Worm (Caenorhabditis elegans) whole organism, mixed stage, embryonic: ENCODE data around the gene ZK896.4.

Source experiments
- ceh-83 ChIP-seq: fragments of 200-800 bp; sonication (Bioruptor generic); optimal IDR thresholded peaks from 2 replicates; lab custom pipeline; 2018; ENCODE audit warnings: mild to moderate bottlenecking, missing genetic modification characterization, missing compliant biosample characterization
- cnd-1 ChIP-seq: fragments of 200-800 bp; sonication (Bioruptor generic); optimal IDR thresholded peaks from 2 replicates; lab custom pipeline; 2018; ENCODE audit warnings: mild to moderate bottlenecking, missing genetic modification characterization, missing compliant biosample characterization
- elt-1 ChIP-seq: sonication (generic microtip); optimal IDR thresholded peaks from 2 replicates; lab custom pipeline; 2017; ENCODE audit warnings: missing genetic modification characterization, mild to moderate bottlenecking, missing compliant biosample characterization, antibody characterized with exemption, moderate library complexity, borderline replicate concordance; ENCODE audit not compliant: insufficient read depth
- elt-3 ChIP-seq: fragments of 150-350 bp; optimal IDR thresholded peaks from 2 replicates; lab custom pipeline; 2014; ENCODE audit warnings: missing biosample characterization, missing genetic modification characterization
- lsy-2 ChIP-seq: fragments of 150-350 bp; optimal IDR thresholded peaks from 2 replicates; lab custom pipeline; 2014; ENCODE audit warnings: missing biosample characterization, missing genetic modification characterization
- mab-5 ChIP-seq: fragments of 150-350 bp; optimal IDR thresholded peaks from 2 replicates; lab custom pipeline; 2014; ENCODE audit warnings: missing biosample characterization, missing genetic modification characterization
- nhr-237 ChIP-seq: fragments of 150-350 bp; optimal IDR thresholded peaks from 2 replicates; lab custom pipeline; 2014; ENCODE audit warnings: missing biosample characterization, missing genetic modification characterization
- nhr-76 ChIP-seq: sonication (generic microtip); optimal IDR thresholded peaks from 2 replicates; lab custom pipeline; 2017; ENCODE audit warnings: missing biosample characterization, missing genetic modification characterization
- pha-4 ChIP-seq: fragments of 150-350 bp; optimal IDR thresholded peaks from 2 replicates; lab custom pipeline; 2018; ENCODE audit warnings: missing biosample characterization, missing genetic modification reagents, missing genetic modification characterization
- tbx-8 ChIP-seq: fragments of 200-800 bp; sonication (Bioruptor generic); optimal IDR thresholded peaks from 2 replicates; lab custom pipeline; 2018; ENCODE audit warnings: mild to moderate bottlenecking, missing genetic modification characterization, moderate library complexity, missing compliant biosample characterization
- unc-62 ChIP-seq: fragments of 150-350 bp; optimal IDR thresholded peaks from 2 replicates; lab custom pipeline; 2014; ENCODE audit warnings: missing biosample characterization, missing genetic modification reagents, missing genetic modification characterization

ce11 chrIV:12854372-12855114 is 28.5 kb downstream of the ZK896.4 start:
- no peak for TF ChIP-seq ceh-83 (GFP tag; lab: Kevin White, UChicago)
- no peak for TF ChIP-seq nhr-76 (tag; lab: Kevin White, UChicago)
- TF ChIP-seq pha-4 (tag; lab: Kevin White, UChicago): no peak
- no peak for TF ChIP-seq tbx-8 (GFP tag; lab: Kevin White, UChicago)
- no peak for TF ChIP-seq lsy-2 (tag; lab: Kevin White, UChicago)
- no peak for TF ChIP-seq unc-62 (GFP tag; lab: Kevin White, UChicago)
- no peak for TF ChIP-seq elt-1 (tag; lab: Kevin White, UChicago)
- TF ChIP-seq nhr-237 (tag; lab: Kevin White, UChicago): no peak
- no peak for TF ChIP-seq mab-5 (tag; lab: Kevin White, UChicago)
- TF ChIP-seq cnd-1: peak; percentile 74
- TF ChIP-seq elt-3 (tag; lab: Kevin White, UChicago): no peak
